In genomic region chr3L:13068293-13068692, dm6 we compare ENCODE assay signal across 3 fruit fly cellular contexts.
TF ChIP-seq lines count a peak whose summit lies in the region.

No protein-coding gene starts in this region.

- no peak for TF ChIP-seq CTCF in whole organism, embryonic (GFP tag; optimal IDR thresholded peaks at IDR 0.05; lab: Kevin White, UChicago)

TF ChIP-seq in whole organism, embryonic, 481 proteins besides CTCF, POLR2A, EP300 and RAD21 (continues in another document):
- TF ChIP-seq CG30431 (GFP tag; optimal IDR thresholded peaks at IDR 0.05; lab: Kevin White, UChicago) (peak; percentile 30), ash1 (GFP tag; optimal IDR thresholded peaks at IDR 0.05; lab: Kevin White, UChicago) (no peak), bcd (GFP tag; optimal IDR thresholded peaks at IDR 0.05; lab: Kevin White, UChicago) (peak; percentile 3), CG12391 (tag; optimal IDR thresholded peaks at IDR 0.05; lab: Kevin White, UChicago) (peak; percentile 70), CG11504 (tag; optimal IDR thresholded peaks at IDR 0.05; lab: Kevin White, UChicago) (peak; percentile 10), trem (tag; optimal IDR thresholded peaks at IDR 0.05; lab: Kevin White, UChicago) (peak; percentile 22), CG4404 (GFP tag; IDR thresholded peaks at IDR 0.05; lab: Robert Waterston, UW) (peak; percentile 50), Ssrp (tag; optimal IDR thresholded peaks at IDR 0.05; lab: Kevin White, UChicago) (peak; percentile 41), CG4424 (GFP tag; optimal IDR thresholded peaks at IDR 0.05; lab: Kevin White, UChicago) (peak; percentile 34), sens (GFP tag; lab: Kevin White, UChicago) (peak; percentile 88), CG15696 (tag; optimal IDR thresholded peaks at IDR 0.05; lab: Kevin White, UChicago) (peak; percentile 70), Side (GFP tag; optimal IDR thresholded peaks at IDR 0.05; lab: Kevin White, UChicago) (no peak), jumu (GFP tag; optimal IDR thresholded peaks at IDR 0.05; lab: Kevin White, UChicago) (no peak), Hey (tag; optimal IDR thresholded peaks at IDR 0.05; lab: Kevin White, UChicago) (no peak), CG11398 (GFP tag; optimal IDR thresholded peaks at IDR 0.05; lab: Kevin White, UChicago) (no peak), prd (optimal IDR thresholded peaks at IDR 0.05; lab: Kevin White, UChicago) (no peak), prd (GFP tag; IDR thresholded peaks at IDR 0.05; lab: Robert Waterston, UW) (peak; percentile 38; the same call in 1 of the 3 replicates), Nf-YC (tag; optimal IDR thresholded peaks at IDR 0.05; lab: Kevin White, UChicago) (no peak), zen (tag; optimal IDR thresholded peaks at IDR 0.05; lab: Kevin White, UChicago) (peak; percentile 51), CG6854 (GFP tag; optimal IDR thresholded peaks at IDR 0.05; lab: Kevin White, UChicago) (no peak), CG31224 (GFP tag; IDR thresholded peaks at IDR 0.05; lab: Robert Waterston, UW) (no peak), Chrac-16 (GFP tag; optimal IDR thresholded peaks at IDR 0.05; lab: Kevin White, UChicago) (peak; percentile 26), CG17829 (tag; optimal IDR thresholded peaks at IDR 0.05; lab: Kevin White, UChicago) (peak; percentile 50), CG1647 (GFP tag; optimal IDR thresholded peaks at IDR 0.05; lab: Kevin White, UChicago) (no peak), Spps (tag; optimal IDR thresholded peaks at IDR 0.05; lab: Kevin White, UChicago) (peak; percentile 19), CG15601 (tag; optimal IDR thresholded peaks at IDR 0.05; lab: Kevin White, UChicago) (peak; percentile 14), Mrtf (GFP tag; IDR thresholded peaks at IDR 0.05; lab: Robert Waterston, UW) (no peak), Hr51 (GFP tag; optimal IDR thresholded peaks at IDR 0.05; lab: Kevin White, UChicago) (peak in 1 of 2 experiments; percentile 7), Oli (tag; optimal IDR thresholded peaks at IDR 0.05; lab: Kevin White, UChicago) (peak; percentile 21), bsh (GFP tag; optimal IDR thresholded peaks at IDR 0.05; lab: Kevin White, UChicago) (peak in 1 of 2 experiments; percentile 60), CG6813 (GFP tag; optimal IDR thresholded peaks at IDR 0.05; lab: Kevin White, UChicago) (no peak)

TF ChIP-seq in whole organism, prepupa, 60 proteins besides CTCF, POLR2A, EP300 and RAD21:
- no peak for TF ChIP-seq Ets21C (GFP tag; optimal IDR thresholded peaks at IDR 0.05; lab: Kevin White, UChicago)
- TF ChIP-seq salr (GFP tag; optimal IDR thresholded peaks at IDR 0.05; lab: Kevin White, UChicago) = peak in 1 of 2 experiments; percentile 22
- TF ChIP-seq CG32006 (GFP tag; optimal IDR thresholded peaks at IDR 0.05; lab: Kevin White, UChicago) = peak; percentile 21
- TF ChIP-seq Eip75B (GFP tag; optimal IDR thresholded peaks at IDR 0.05; lab: Kevin White, UChicago) = peak; percentile 1
- TF ChIP-seq Eip78C (GFP tag; lab: Kevin White, UChicago) = peak; percentile 66
- no peak for TF ChIP-seq CG8319 (GFP tag; optimal IDR thresholded peaks at IDR 0.05; lab: Kevin White, UChicago)
- TF ChIP-seq CG15336 (GFP tag; IDR thresholded peaks at IDR 0.05; lab: Robert Waterston, UW) = no peak
- peak; percentile 14 for TF ChIP-seq Ets96B (tag; optimal IDR thresholded peaks at IDR 0.05; lab: Kevin White, UChicago)
- TF ChIP-seq CG3919 (GFP tag; optimal IDR thresholded peaks at IDR 0.05; lab: Kevin White, UChicago) = peak; percentile 29
TF ChIP-seq in whole organism, prepupa: peak in this region for 6.

TF ChIP-seq in whole organism, pupa, 21 proteins besides CTCF, POLR2A, EP300 and RAD21:
- TF ChIP-seq Ets98B (GFP tag; IDR thresholded peaks at IDR 0.05; lab: Robert Waterston, UW) (no peak), CG8159 (tag; optimal IDR thresholded peaks at IDR 0.05; lab: Kevin White, UChicago) (no peak), fd96Ca (GFP tag; IDR thresholded peaks at IDR 0.05; lab: Robert Waterston, UW) (no peak), rn (GFP tag; IDR thresholded peaks at IDR 0.05; lab: Robert Waterston, UW) (no peak), CG12605 (GFP tag; IDR thresholded peaks at IDR 0.05; lab: Robert Waterston, UW) (no peak), D1 (tag; optimal IDR thresholded peaks at IDR 0.05; lab: Kevin White, UChicago) (no peak), CG4496 (GFP tag; IDR thresholded peaks at IDR 0.05; lab: Robert Waterston, UW) (no peak), CG32121 (GFP tag; IDR thresholded peaks at IDR 0.05; lab: Robert Waterston, UW) (no peak), Snoo (tag; optimal IDR thresholded peaks at IDR 0.05; lab: Kevin White, UChicago) (no peak), CG9948 (tag; optimal IDR thresholded peaks at IDR 0.05; lab: Kevin White, UChicago) (peak; percentile 35), gl (tag; optimal IDR thresholded peaks at IDR 0.05; lab: Kevin White, UChicago) (no peak), CG10348 (GFP tag; IDR thresholded peaks at IDR 0.05; lab: Robert Waterston, UW) (no peak), Pif1B (GFP tag; optimal IDR thresholded peaks at IDR 0.05; lab: Kevin White, UChicago) (no peak), CG8301 (tag; optimal IDR thresholded peaks at IDR 0.05; lab: Kevin White, UChicago) (peak; percentile 15), CG14655 (GFP tag; optimal IDR thresholded peaks at IDR 0.05; lab: Kevin White, UChicago) (peak; percentile 46), CG13204 (GFP tag; optimal IDR thresholded peaks at IDR 0.05; lab: Kevin White, UChicago) (no peak), EcR (GFP tag; optimal IDR thresholded peaks at IDR 0.05; lab: Kevin White, UChicago) (no peak), CG34367 (tag; optimal IDR thresholded peaks at IDR 0.05; lab: Kevin White, UChicago) (no peak), CG15710 (tag; optimal IDR thresholded peaks at IDR 0.05; lab: Kevin White, UChicago) (no peak), Pif1A (GFP tag; optimal IDR thresholded peaks at IDR 0.05; lab: Kevin White, UChicago) (peak; percentile 6), CG17806 (tag; optimal IDR thresholded peaks at IDR 0.05; lab: Kevin White, UChicago) (peak; percentile 15)

Comparison
In these comparisons a context has a peak if more than half of its experiments do, and no peak if none do; other contexts are left out.
1. Of the 7 proteins assayed by ChIP-seq in both whole organism, embryonic and whole organism, prepupa: peak only in whole organism, embryonic: Blimp-1; only in whole organism, prepupa: none; in both: none; in neither: 6.